Worm (Caenorhabditis elegans) whole organism, L2 larva: ENCODE data around the gene W08F4.12.

ENCODE experiments used
- ama-1 ChIP-seq: fragments of 150-350 bp; optimal IDR thresholded peaks from 2 replicates; lab custom pipeline; 2018; ENCODE audit warnings: inconsistent platforms
- ceh-82 ChIP-seq: fragments of 150-350 bp; optimal IDR thresholded peaks from 2 replicates; lab custom pipeline; 2014; ENCODE audit warnings: missing biosample characterization, missing genetic modification characterization
- elt-3 ChIP-seq: sonication (generic microtip); optimal IDR thresholded peaks from 2 replicates; lab custom pipeline; 2017; ENCODE audit warnings: missing biosample characterization, missing genetic modification characterization
- fos-1 ChIP-seq: fragments of 150-350 bp; optimal IDR thresholded peaks from 2 replicates; lab custom pipeline; 2014; ENCODE audit warnings: missing biosample characterization, missing genetic modification characterization
- lin-11 ChIP-seq: fragments of 150-350 bp; sonication (generic microtip); optimal IDR thresholded peaks from 2 replicates; lab custom pipeline; 2014; ENCODE audit warnings: missing biosample characterization, missing genetic modification characterization, inconsistent platforms, mixed read lengths
- mdl-1 ChIP-seq, 2 experiments: fragments of 150-350 bp in 1 of 2; sonication (generic microtip) in 1 of 2; optimal IDR thresholded peaks; 2 replicates each; lab custom pipeline; 2017; ENCODE audit warnings: missing biosample characterization in 2 of 2, missing genetic modification characterization in 2 of 2
- nhr-12 ChIP-seq: fragments of 150-350 bp; optimal IDR thresholded peaks from 2 replicates; lab custom pipeline; 2014; ENCODE audit warnings: missing biosample characterization, missing genetic modification characterization
- nhr-237 ChIP-seq: fragments of 150-350 bp; optimal IDR thresholded peaks from 2 replicates; lab custom pipeline; 2014; ENCODE audit warnings: missing biosample characterization, missing genetic modification characterization
- sma-9 ChIP-seq, 2 experiments: fragments of 150-350 bp in 1 of 2; sonication (generic microtip) in 1 of 2; optimal IDR thresholded peaks; 2 replicates each; lab custom pipeline; 2014 to 2016; ENCODE audit warnings: missing genetic modification characterization in 2 of 2, mild to moderate bottlenecking in 1 of 2, missing biosample characterization in 1 of 2, missing compliant biosample characterization in 1 of 2, missing genetic modification reagents in 1 of 2, moderate library complexity in 1 of 2
- unc-39 ChIP-seq: fragments of 150-350 bp; optimal IDR thresholded peaks from 2 replicates; lab custom pipeline; 2014; ENCODE audit warnings: missing biosample characterization, missing genetic modification characterization
- unc-62 ChIP-seq: fragments of 150-350 bp; optimal IDR thresholded peaks from 2 replicates; lab custom pipeline; 2014; ENCODE audit warnings: missing biosample characterization, missing genetic modification reagents, missing genetic modification characterization
- ztf-11 ChIP-seq: sonication (generic microtip); optimal IDR thresholded peaks from 2 replicates; lab custom pipeline; 2017; ENCODE audit warnings: missing biosample characterization, missing genetic modification characterization

DNA sequence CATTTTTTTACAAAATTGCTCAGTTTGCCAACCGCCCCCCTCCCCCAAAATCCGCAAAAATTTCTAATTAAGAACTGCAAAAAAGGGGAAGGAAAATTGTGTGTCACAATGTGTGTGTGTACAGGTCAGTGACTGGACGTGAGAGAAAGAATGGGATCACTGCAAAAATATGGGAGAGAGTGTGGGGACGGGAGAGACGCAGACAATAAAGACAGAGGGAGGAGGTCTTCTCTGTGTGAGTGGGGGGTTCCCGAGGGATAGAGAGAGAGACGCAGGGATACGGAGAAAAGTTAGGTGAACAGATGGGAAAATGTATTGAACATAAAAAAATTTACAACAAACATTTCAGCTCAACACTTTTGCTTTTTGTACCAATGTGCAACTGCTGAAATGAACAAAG lies 41.7 kb upstream of the W08F4.12 start:
- TF ChIP-seq unc-39 (tag; lab: Kevin White, UChicago) (no peak), fos-1 (tag; lab: Kevin White, UChicago) (peak; percentile 63), unc-62 (GFP tag; lab: Kevin White, UChicago) (no peak), mdl-1 (tag; optimal IDR thresholded peaks at IDR 0.05; lab: Kevin White, UChicago) (no peak), lin-11 (tag; lab: Kevin White, UChicago) (no peak), ceh-82 (tag; lab: Kevin White, UChicago) (no peak), nhr-237 (tag; lab: Kevin White, UChicago) (no peak), ztf-11 (tag; lab: Kevin White, UChicago) (no peak), nhr-12 (no peak), elt-3 (tag; lab: Kevin White, UChicago) (no peak), sma-9 (GFP tag; optimal IDR thresholded peaks at IDR 0.05; lab: Kevin White, UChicago) (peak; percentile 59), sma-9 (tag; optimal IDR thresholded peaks at IDR 0.05; lab: Kevin White, UChicago) (no peak), ama-1 (lab: Kevin White, UChicago) (no peak)
